Fruit fly (Drosophila melanogaster) Kc167 (cell line): Measurements from ENCODE around the gene CG34283.

ENCODE experiments used
- Myc ChIP-seq: fragments of >200 bp; optimal IDR thresholded peaks from 2 replicates; lab custom pipeline; 2017; ENCODE audit warnings: missing external identifiers
- Sin3A ChIP-seq: fragments of >200 bp; optimal IDR thresholded peaks from 2 replicates; lab custom pipeline; 2018; ENCODE audit warnings: missing external identifiers
- h ChIP-seq: fragments of >200 bp; optimal IDR thresholded peaks from 3 replicates; lab custom pipeline; 2018; ENCODE audit warnings: missing external identifiers
- insv ChIP-seq: fragments of >200 bp; optimal IDR thresholded peaks from 3 replicates; lab custom pipeline; 2018; ENCODE audit warnings: missing external identifiers
- psq ChIP-seq: fragments of >200 bp; optimal IDR thresholded peaks from 2 replicates; lab custom pipeline; 2017; ENCODE audit warnings: missing external identifiers
- ttk ChIP-seq: sonication (Bioruptor generic); optimal IDR thresholded peaks from 2 replicates; lab custom pipeline; 2017; ENCODE audit warnings: missing external identifiers

The CG34283 gene

DNA sequence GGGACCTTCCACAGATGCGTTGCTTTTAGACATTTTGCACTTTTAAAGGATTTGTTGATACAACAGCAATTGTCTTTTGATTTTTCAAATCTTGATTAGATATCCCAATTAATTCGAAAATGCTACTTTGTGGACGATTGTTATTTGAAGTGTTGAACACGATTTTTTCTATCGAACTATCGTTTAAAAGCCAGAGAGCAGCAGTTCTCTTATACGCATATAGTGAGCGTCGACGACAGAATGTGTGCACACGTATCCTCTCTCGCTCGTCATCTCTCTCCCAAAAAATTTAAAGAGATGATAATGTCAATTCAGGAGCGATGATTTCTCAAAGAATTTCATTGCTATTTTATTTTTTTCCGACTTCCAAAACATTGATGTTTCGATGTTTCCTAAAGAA is at the start of gene CG34283:
Gene CG34283 (minus strand): TSS at position 101 of the 400 bp plus-strand sequence.
- TF ChIP-seq ttk (lab: Kevin White, UChicago) (no peak), Sin3A (lab: Kevin White, UChicago) (no peak)

DNA sequence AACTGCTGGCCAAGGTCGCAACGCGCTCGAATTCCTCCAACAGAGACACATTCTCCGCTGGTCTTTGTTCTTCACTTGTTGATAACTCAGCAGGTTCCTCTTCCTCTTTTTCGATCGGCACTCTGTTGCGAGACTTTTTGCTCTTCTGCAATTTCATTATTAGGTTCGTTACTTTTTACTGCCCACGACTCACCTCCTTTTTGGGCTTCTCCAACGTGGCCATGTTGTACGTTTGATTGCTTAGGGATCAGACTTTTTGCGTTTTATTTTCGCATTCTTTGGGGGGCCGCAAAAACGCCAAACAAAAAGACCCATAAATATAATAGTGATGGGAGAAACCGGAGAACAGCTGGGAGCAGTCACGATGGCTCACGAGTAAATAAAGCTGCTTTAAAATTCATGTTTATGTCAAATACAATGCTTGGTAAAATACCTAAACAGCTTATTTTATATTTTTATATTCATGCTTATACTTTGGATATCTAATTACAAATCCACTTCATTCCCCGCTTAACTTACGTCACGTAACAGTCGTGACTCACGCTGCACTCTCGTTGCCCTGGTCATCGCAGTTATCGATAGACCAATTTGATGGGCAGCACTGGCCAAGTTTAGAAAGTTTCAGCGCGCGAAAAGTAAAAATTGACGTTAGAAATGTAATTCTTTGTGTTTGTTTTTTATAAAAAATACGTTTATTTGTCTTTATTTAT is 36.3 kb upstream of the CG34283 start, which contains the start of gene Epg5:
Gene Epg5 (minus strand): TSS at position 326 of the 710 bp plus-strand sequence.
- TF ChIP-seq Myc (lab: Kevin White, UChicago) (no peak), insv (no peak), Sin3A (lab: Kevin White, UChicago) (no peak), h (lab: Kevin White, UChicago) (no peak), ttk (lab: Kevin White, UChicago) (no peak), psq (no peak)

DNA sequence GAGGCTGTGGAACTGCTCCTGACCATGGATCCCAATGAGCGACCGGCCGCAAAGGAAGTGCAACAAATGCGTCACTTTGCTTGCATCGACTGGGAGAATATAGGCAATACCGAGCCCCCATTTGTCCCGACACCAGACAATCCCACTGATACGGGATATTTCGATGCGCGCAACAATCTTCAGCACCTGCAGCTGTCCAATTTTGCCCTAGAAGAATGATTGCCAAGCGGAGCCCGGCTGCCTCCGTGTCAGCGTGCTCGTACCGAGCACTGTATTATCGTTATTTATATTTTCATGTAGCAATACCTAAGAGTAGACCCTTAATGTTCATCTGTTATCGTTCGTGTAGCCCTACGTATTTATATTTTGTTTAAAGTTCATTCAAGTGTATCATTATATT is 27.4 kb upstream of the CG34283 start:
- TF ChIP-seq Sin3A (lab: Kevin White, UChicago) (no peak), h (lab: Kevin White, UChicago) (no peak), ttk (lab: Kevin White, UChicago) (no peak), Myc (lab: Kevin White, UChicago) (no peak), psq (no peak), insv (no peak)

DNA sequence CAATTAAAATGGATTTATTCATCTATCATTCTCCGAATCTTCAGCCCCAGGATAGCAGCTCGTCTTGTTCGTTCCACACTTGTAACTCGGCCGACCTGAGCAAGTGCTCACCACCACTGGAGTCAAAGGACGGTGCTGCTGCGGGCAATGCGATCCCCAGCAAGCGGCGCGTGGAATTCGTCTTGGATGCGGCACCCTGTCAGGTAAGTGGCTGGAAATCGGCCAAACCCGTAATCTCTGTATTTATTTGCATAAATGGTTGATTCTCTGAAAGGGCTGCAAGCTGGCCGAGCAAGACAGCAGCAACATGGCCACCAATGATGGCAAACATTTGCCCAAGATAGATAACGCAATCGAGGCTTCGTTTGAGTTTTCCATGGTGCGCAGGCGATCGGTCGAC is 25.7 kb upstream of the CG34283 start:
- TF ChIP-seq insv: no peak
- TF ChIP-seq Sin3A (lab: Kevin White, UChicago): no peak
- TF ChIP-seq psq: no peak
- no peak for TF ChIP-seq ttk (lab: Kevin White, UChicago)
- no peak for TF ChIP-seq Myc (lab: Kevin White, UChicago)
- TF ChIP-seq h (lab: Kevin White, UChicago): no peak

DNA sequence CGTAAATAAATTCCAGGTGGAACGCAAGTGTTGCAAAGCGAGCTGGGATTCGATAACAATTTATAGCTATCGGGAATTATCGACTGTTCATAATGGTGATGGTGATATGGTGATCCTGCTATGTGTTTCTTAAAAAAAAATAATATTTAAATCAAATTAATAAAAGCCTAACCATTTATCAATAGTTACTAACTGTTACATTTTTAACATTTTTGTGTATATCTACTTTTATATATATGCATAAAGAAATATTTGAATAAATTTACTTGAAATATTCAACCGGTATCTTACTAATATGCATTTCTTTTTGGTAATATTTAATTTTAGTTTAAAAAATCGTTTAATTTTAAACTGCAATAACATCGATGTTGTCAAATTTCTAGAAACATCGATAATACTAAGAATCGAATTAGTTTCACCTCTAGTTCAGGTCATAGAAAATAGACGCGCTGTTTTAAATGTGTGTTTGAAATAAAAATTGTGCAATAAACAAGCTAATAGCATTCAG is 23.6 kb upstream of the CG34283 start, which contains the start of the genes PGS1 and gwl:
Gene PGS1 (minus strand): TSS at position 81 of the 508 bp plus-strand sequence.
Gene gwl (plus strand): TSS at position 410 of the 508 bp plus-strand sequence.
- no peak for TF ChIP-seq Sin3A (lab: Kevin White, UChicago)
- no peak for TF ChIP-seq ttk (lab: Kevin White, UChicago)
- no peak for TF ChIP-seq psq
- TF ChIP-seq h (lab: Kevin White, UChicago): no peak
- no peak for TF ChIP-seq Myc (lab: Kevin White, UChicago)
- TF ChIP-seq insv: no peak

DNA sequence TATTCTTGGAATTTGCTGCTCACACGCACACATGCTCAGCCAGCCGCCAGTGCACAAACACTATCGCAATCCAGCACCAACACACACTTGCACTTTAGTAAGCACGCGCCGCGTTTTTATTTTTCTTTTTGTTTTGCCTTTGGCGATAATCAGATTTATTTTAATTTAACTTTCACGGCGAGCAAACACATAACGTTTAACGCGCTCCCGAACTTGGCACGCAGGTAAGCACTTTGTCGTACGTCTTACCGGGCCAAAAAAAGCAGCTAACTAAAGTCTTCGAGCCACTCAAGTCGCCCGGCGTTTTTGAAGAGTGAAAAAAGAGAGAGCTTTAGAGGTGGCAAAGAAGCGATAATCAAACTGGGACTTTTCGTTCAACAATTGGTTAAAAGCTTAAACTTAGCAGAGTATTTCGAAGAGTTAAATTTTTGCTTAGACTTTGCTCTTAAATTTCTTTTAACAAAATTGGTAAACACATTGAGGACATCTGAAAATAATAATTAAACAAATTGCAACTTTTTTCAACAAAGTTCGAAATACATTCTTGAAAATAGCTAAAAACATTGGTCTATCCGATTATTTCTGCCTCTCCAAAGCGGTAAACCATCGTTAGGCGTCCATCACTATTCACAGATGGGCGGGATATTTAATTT is 21.0 kb upstream of the CG34283 start, which contains the start of gene Mekk1:
Gene Mekk1 (minus strand): TSS at position 325 of the 653 bp plus-strand sequence.
- TF ChIP-seq insv (no peak), ttk (lab: Kevin White, UChicago) (no peak), Sin3A (lab: Kevin White, UChicago) (no peak), psq (no peak), h (lab: Kevin White, UChicago) (no peak), Myc (lab: Kevin White, UChicago) (no peak)

DNA sequence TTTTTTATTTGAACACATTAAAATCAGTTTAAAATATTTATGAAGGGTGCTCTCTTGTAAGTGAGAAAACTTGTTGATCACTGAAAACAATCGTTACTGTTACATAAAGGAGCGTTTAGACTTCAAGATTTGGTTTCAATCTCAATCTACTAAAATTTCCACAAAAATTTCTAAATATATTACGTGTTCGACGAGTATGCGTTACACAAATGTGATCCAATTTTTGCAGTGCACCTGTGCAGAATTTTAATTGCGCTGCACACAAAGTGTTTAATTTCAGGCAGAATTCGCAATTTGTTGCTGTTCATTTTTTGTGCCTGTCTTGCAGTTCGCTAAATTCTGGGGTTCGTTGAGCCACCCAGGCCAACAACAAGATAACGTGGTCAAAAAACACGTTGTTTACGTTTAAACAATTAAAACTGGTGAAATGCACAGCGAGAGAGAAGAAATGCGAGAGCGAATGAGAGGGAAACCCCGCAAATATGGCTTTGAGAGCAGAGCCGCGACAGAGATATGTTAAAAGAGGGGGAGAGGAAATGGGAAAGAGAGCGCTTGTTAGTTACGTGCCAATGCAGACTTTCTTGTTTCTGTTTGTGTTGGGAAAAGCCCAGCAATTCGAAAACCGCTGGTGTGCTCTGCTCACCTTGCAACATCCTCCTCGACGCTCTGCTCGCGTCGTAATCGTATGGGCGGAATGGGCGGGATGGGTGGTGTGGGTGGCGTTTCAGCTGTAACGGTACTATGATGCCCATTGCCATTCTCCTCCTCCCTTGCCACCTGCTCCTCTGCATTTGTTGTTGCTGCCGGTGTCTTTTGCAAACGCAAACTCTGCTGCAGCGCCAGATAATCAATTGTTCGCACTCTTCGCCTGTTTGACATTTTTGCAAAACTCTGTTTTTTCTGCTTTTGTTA is 20.2 kb upstream of the CG34283 start:
- TF ChIP-seq Sin3A (lab: Kevin White, UChicago): no peak
- no peak for TF ChIP-seq psq
- TF ChIP-seq Myc (lab: Kevin White, UChicago): no peak
- no peak for TF ChIP-seq h (lab: Kevin White, UChicago)
- TF ChIP-seq insv: no peak
- no peak for TF ChIP-seq ttk (lab: Kevin White, UChicago)

DNA sequence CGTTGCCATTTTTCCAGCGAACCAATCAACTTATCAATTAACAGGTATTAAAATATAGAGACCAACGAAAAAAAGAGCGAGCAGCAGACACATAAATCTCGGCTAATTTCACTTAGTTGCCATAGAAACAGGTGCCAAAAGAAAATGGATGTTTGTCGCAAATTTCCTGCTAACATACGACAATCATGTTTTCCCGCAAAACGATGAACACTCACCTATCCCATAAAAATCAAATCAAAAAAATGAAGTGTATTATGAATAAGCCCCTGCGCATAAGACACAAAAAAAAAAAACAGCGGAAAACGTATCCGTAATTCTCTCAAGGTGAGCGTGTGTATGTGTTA is 19.4 kb upstream of the CG34283 start:
- TF ChIP-seq psq (no peak), h (lab: Kevin White, UChicago) (no peak), Myc (lab: Kevin White, UChicago) (no peak), insv (no peak), ttk (lab: Kevin White, UChicago) (no peak), Sin3A (lab: Kevin White, UChicago) (no peak)

DNA sequence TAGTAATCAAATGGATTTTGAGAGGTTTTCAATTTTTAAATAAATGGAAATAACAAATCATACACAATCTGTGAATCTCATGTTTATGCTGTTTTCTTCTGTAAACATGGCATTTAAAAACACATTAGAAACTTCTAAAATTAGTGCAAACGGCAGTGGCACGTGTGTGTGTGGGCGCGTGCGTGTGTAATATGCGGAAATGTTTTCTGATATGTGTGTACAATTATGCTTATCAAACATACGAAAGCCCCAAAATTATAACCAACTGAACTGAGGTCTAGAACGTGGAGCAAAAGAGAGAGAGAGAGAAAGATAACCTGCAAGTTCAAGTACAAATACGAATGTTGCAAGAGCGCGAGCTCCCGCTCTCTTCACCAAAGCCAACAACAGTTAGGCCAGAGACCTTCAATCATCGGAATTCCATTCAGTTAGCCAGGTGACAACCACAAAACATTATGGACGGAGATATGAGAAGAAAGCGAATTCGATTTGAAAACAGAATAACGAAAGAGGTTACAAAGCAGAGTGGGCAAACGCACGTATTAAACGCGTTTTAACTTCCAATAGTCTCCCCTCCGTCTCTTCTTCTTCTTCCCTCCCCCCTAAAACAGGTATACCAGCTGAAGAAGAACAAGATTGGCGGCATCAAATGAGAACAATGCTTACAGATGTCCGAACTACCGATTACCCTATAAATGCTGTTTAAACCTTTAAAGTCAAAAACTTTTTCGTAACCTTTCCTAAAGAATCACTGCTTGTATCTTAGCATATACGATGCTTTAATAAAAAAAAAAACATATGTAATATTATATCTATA is 18.8 kb upstream of the CG34283 start:
- no peak for TF ChIP-seq Sin3A (lab: Kevin White, UChicago)
- TF ChIP-seq Myc (lab: Kevin White, UChicago): no peak
- TF ChIP-seq insv: no peak
- TF ChIP-seq psq: no peak
- no peak for TF ChIP-seq h (lab: Kevin White, UChicago)
- no peak for TF ChIP-seq ttk (lab: Kevin White, UChicago)

DNA sequence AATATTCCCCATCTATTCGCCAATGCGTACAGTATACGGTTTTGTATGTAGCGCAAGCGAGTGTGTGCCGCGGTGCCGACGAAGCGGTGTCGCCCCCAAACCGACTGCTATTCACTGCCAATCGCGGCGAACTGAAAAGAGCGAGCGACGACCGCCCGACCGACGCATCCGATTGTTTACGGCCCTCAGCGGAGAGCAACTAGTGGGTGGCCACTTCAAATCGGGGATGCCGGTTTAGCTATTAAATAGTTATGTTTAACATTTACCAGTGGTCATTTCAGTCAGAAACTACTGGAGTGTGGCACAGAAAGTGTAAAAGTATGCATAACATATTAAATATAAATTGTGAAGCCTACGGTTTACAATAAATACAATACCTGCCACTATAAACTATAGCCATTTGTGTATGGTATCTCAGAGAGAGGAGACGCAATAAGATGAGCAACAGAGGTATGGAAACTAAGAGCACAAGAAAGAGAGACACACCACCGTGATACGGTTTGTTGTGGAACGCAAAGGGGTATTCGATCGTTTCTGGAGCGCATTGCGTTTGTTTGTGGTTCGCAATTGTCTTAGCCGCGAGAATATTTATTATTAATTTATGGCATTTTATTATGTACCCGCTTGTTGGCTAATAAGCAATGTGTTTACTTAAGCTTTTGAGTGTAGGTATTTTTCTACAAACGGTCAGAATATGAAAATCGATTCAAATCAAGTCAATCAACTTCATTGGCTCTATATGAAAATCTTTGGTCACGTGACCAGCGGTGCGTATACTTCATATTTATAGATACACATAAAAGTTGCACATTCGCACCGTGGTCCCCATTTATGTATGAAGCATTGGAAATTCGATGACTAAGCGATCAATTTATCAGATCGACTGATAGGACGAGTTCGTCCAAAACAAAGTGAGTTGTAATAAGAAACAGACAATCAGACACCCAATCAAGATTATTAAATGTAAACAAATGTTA is 17.9 kb upstream of the CG34283 start:
- no peak for TF ChIP-seq ttk (lab: Kevin White, UChicago)
- TF ChIP-seq insv: no peak
- no peak for TF ChIP-seq psq
- no peak for TF ChIP-seq Sin3A (lab: Kevin White, UChicago)
- TF ChIP-seq h (lab: Kevin White, UChicago): no peak
- no peak for TF ChIP-seq Myc (lab: Kevin White, UChicago)
